Fruit fly (Drosophila melanogaster): ENCODE data around the gene TwdlZ.
A peak's percentile ranks its signal among the peaks of the same experiment; 100 is the strongest.

The TwdlZ gene

dm6 chrX:16721168-16721567 is 16.8 kb upstream of the TwdlZ start, which contains the start of the genes CG32572 and CG34325:
TSS of gene CG32572 (plus strand) at chrX:16721183.
TSS of gene CG34325 (minus strand) at chrX:16721411.
- peak; percentile 74 for TF ChIP-seq tj (GFP tag; optimal IDR thresholded peaks at IDR 0.05)
- TF ChIP-seq Hr96 (GFP tag; optimal IDR thresholded peaks at IDR 0.05), result no peak
- TF ChIP-seq bab1 (GFP tag; optimal IDR thresholded peaks at IDR 0.05), result peak; percentile 1
- TF ChIP-seq cic (GFP tag; optimal IDR thresholded peaks at IDR 0.05), result no peak

DNA sequence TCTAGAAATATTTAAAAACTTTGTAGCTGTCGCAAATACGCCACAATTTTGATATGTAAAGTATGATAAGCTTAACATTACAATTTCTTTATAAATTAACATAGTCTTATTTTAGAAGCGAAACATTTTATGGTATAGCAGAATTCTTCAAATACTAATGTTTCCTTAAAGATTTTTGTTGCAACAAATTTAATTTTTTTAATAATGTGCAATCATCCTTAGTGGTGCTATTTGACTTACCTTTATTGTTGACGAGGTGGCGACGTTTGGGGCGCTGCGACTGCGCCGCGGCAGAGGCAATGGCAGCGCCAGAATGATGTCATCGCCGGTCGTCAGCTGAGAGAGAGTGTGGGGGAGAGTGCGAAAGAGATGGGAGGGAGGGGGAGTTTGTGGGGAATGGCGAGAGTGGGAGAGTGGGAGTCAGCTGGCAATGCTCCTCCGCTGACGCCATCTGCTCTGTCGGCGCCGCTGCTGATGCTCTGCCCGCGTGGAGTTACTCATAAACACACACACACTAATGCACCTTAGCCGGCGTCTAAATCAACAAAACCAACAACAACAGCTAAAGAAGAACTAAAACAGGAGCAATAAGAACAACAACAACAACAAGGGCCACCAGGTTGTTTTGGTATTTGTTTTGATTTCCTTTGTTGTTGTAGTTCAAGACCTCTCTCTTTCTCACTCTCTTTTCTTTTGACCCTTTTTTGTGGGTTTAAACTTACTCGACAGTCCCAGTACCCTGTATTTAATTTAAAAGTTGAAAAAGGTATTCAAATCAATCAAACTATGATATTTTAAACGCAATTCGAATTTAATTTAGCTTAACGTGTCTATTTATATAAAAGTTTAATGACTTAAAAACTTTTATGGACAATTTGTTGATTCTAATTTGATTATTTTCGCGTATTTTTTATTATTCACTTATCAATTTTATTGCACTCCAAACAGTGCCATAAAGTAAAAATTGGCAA is 14.5 kb upstream of the TwdlZ start:
- TF ChIP-seq CG1620 (GFP tag; optimal IDR thresholded peaks at IDR 0.05) (no peak), bab1 (GFP tag; optimal IDR thresholded peaks at IDR 0.05) (peak; percentile 43), Clk (GFP tag; optimal IDR thresholded peaks at IDR 0.05) (no peak), toe (GFP tag; optimal IDR thresholded peaks at IDR 0.05) (peak; percentile 5), CG33017 (tag; optimal IDR thresholded peaks at IDR 0.05) (peak; percentile 22), tj (GFP tag; optimal IDR thresholded peaks at IDR 0.05) (no peak), CG12768 (GFP tag; optimal IDR thresholded peaks at IDR 0.05) (no peak), CG14711 (tag; optimal IDR thresholded peaks at IDR 0.05) (no peak), pad (GFP tag; optimal IDR thresholded peaks at IDR 0.05) (peak; percentile 63), CG7101 (tag; optimal IDR thresholded peaks at IDR 0.05) (peak; percentile 52), CG11617 (GFP tag; optimal IDR thresholded peaks at IDR 0.05) (peak; percentile 32), cnc (optimal IDR thresholded peaks at IDR 0.05) (no peak), cic (GFP tag; optimal IDR thresholded peaks at IDR 0.05) (no peak), Hr96 (GFP tag; optimal IDR thresholded peaks at IDR 0.05) (no peak), kay (GFP tag; ENCODE audit: borderline replicate concordance) (no peak), CG5204 (GFP tag; optimal IDR thresholded peaks at IDR 0.05) (peak; percentile 21), CG7045 (GFP tag; optimal IDR thresholded peaks at IDR 0.05) (no peak), Mnt (GFP tag; optimal IDR thresholded peaks at IDR 0.05) (no peak), Crg-1 (GFP tag; optimal IDR thresholded peaks at IDR 0.05) (no peak), ovo (GFP tag; optimal IDR thresholded peaks at IDR 0.05) (no peak)

DNA sequence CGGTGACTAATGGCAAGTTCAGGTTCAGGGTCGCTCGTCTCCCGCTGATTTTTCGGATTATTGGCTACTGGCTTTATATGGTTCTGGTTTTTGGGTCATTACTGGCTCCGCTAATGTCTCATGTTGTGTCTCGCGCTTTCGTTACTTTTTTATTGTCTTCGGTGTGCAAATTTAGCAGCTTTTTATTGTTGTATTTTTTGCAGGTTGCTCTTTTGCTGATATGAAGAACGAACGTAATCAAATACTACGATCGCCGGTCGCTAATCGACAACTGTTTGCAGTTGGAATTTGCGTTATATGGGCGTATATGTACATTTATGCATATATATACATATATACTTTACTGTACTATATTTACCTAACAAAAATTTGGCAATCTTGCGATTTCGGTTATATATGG is 13.4 kb upstream of the TwdlZ start:
- TF ChIP-seq bab1 (GFP tag; optimal IDR thresholded peaks at IDR 0.05) (peak; percentile 3), CG11617 (GFP tag; optimal IDR thresholded peaks at IDR 0.05) (no peak), ovo (GFP tag; optimal IDR thresholded peaks at IDR 0.05) (no peak), tj (GFP tag; optimal IDR thresholded peaks at IDR 0.05) (peak; percentile 93), toe (GFP tag; optimal IDR thresholded peaks at IDR 0.05) (no peak), Hr96 (GFP tag; optimal IDR thresholded peaks at IDR 0.05) (no peak), cic (GFP tag; optimal IDR thresholded peaks at IDR 0.05) (no peak), cnc (optimal IDR thresholded peaks at IDR 0.05) (no peak), CG14711 (tag; optimal IDR thresholded peaks at IDR 0.05) (no peak), CG33017 (tag; optimal IDR thresholded peaks at IDR 0.05) (no peak), CG12768 (GFP tag; optimal IDR thresholded peaks at IDR 0.05) (no peak), Mnt (GFP tag; optimal IDR thresholded peaks at IDR 0.05) (no peak), CG7045 (GFP tag; optimal IDR thresholded peaks at IDR 0.05) (no peak), CG5204 (GFP tag; optimal IDR thresholded peaks at IDR 0.05) (no peak), Clk (GFP tag; optimal IDR thresholded peaks at IDR 0.05) (no peak)

DNA sequence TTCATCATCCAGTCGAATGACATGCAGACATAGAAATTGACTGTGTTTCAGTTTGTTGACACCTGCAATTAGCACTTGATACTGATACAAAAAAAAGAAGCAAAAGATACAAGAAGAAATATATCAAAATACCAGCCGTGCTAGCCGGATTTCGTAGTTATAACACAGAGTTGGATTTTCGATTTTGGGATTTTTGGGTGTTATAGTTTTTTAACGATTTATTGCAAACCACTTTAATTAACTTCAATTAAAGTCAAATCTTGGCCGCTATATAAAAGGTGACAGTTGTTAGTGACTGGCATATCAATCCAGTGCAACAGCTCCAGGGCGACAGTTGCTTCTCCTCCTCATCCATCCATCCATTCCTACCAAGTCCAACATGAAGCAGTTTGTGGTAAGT is 7.2 kb upstream of the TwdlZ start, which contains the start of gene TwdlX:
TSS of gene TwdlX (plus strand) at position 301 of the 400 bp plus-strand sequence.
- TF ChIP-seq CG1620 (GFP tag; optimal IDR thresholded peaks at IDR 0.05) (no peak), pad (GFP tag; optimal IDR thresholded peaks at IDR 0.05) (no peak)

dm6 chrX:16733244-16733643 is 4.7 kb upstream of the TwdlZ start:
- no peak for TF ChIP-seq CG14711 (tag; optimal IDR thresholded peaks at IDR 0.05)
- no peak for TF ChIP-seq CG11617 (GFP tag; optimal IDR thresholded peaks at IDR 0.05)
- TF ChIP-seq CG7045 (GFP tag; optimal IDR thresholded peaks at IDR 0.05), result no peak

- no peak for TF ChIP-seq Hr96 (GFP tag; optimal IDR thresholded peaks at IDR 0.05)
- no peak for TF ChIP-seq kay (GFP tag; ENCODE audit: borderline replicate concordance)
- no peak for TF ChIP-seq Crg-1 (GFP tag; optimal IDR thresholded peaks at IDR 0.05)
- no peak for TF ChIP-seq CG7101 (tag; optimal IDR thresholded peaks at IDR 0.05)
- no peak for TF ChIP-seq pad (GFP tag; optimal IDR thresholded peaks at IDR 0.05)
Measured at dm6 chrX:16734647-16735046, 3.3 kb upstream of the TwdlZ start, which contains the start of gene TwdlY. TSS of gene TwdlY (plus strand) at chrX:16734947.

DNA sequence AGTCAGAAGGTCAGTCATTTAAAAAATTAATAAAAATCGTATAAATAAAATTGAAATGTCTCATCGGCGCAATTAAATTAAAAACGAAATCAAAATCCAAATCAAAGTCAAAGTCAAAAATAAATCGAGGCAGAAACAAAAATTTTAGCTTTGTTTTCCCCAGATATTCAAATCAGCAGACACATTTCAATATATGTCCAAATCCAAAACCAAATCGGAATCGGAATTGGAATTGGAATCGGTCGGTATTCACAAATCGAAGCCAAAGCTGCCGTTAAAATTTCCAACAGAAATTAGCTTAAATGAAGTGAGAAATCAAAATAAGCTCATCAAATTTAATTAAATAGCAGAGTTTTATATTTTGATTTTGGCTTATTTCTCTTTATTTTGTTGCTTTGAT is 1.8 kb upstream of the TwdlZ start:
- TF ChIP-seq cic (GFP tag; optimal IDR thresholded peaks at IDR 0.05), result no peak
- no peak for TF ChIP-seq kay (GFP tag; ENCODE audit: borderline replicate concordance)
- TF ChIP-seq Clk (GFP tag; optimal IDR thresholded peaks at IDR 0.05), result no peak
- TF ChIP-seq cnc (optimal IDR thresholded peaks at IDR 0.05), result no peak
- TF ChIP-seq pad (GFP tag; optimal IDR thresholded peaks at IDR 0.05), result no peak
- no peak for TF ChIP-seq CG5204 (GFP tag; optimal IDR thresholded peaks at IDR 0.05)
- TF ChIP-seq CG1620 (GFP tag; optimal IDR thresholded peaks at IDR 0.05), result no peak
- no peak for TF ChIP-seq CG14711 (tag; optimal IDR thresholded peaks at IDR 0.05)
